Fruit fly (Drosophila melanogaster) whole organism, embryonic: Measurements from ENCODE around the gene TH1.

Source experiments
- ATbp ChIP-seq: fragments of 200-800 bp; sonication (Bioruptor generic); optimal IDR thresholded peaks from 2 replicates; lab custom pipeline; 2017; ENCODE audit warnings: missing biosample characterization, mild to moderate bottlenecking, missing genetic modification characterization, missing genetic modification reagents
- Bteb2 ChIP-seq: fragments of 200-800 bp; sonication (Bioruptor generic); optimal IDR thresholded peaks from 2 replicates; lab custom pipeline; 2016; ENCODE audit warnings: missing biosample characterization, missing genetic modification characterization
- CG10274 ChIP-seq: fragments of 200-800 bp; sonication (Bioruptor generic); optimal IDR thresholded peaks from 3 replicates; lab custom pipeline; 2017; ENCODE audit warnings: missing biosample characterization, mild to moderate bottlenecking, missing genetic modification characterization
- CG10543 ChIP-seq: fragments of 200-800 bp; sonication (Bioruptor generic); optimal IDR thresholded peaks from 3 replicates; lab custom pipeline; 2017; ENCODE audit warnings: missing biosample characterization, mild to moderate bottlenecking, missing genetic modification characterization, moderate library complexity
- CG10654 ChIP-seq: fragments of 200-800 bp; sonication (Bioruptor generic); optimal IDR thresholded peaks from 2 replicates; lab custom pipeline; 2016; ENCODE audit warnings: missing biosample characterization, missing genetic modification characterization
- CG11085 ChIP-seq: fragments of 200-800 bp; sonication (Bioruptor generic); IDR thresholded peaks from 2 replicates; pipeline ENCODE4 v1.3.6; 2022; ENCODE audit warnings: missing biosample characterization, missing genetic modification characterization
- CG15601 ChIP-seq: fragments of 200-800 bp; sonication (Bioruptor generic); optimal IDR thresholded peaks from 3 replicates; lab custom pipeline; 2019; ENCODE audit warnings: missing biosample characterization, mild to moderate bottlenecking, missing genetic modification characterization, moderate library complexity
- CG17385 ChIP-seq: fragments of 200-800 bp; sonication (Bioruptor generic); optimal IDR thresholded peaks from 3 replicates; lab custom pipeline; 2018; ENCODE audit warnings: missing biosample characterization, mild to moderate bottlenecking, missing genetic modification characterization
- CG18011 ChIP-seq: fragments of 200-800 bp; sonication (Bioruptor generic); optimal IDR thresholded peaks from 2 replicates; lab custom pipeline; 2017; ENCODE audit warnings: missing biosample characterization, missing genetic modification characterization, mild to moderate bottlenecking, moderate library complexity, missing genotype
- CG2116 ChIP-seq: fragments of 200-800 bp; sonication (Bioruptor generic); optimal IDR thresholded peaks from 3 replicates; lab custom pipeline; 2018; ENCODE audit warnings: missing biosample characterization, mild to moderate bottlenecking, missing genetic modification characterization
- CG30431 ChIP-seq: fragments of 200-800 bp; sonication (Bioruptor generic); optimal IDR thresholded peaks from 2 replicates; lab custom pipeline; 2017; ENCODE audit warnings: missing biosample characterization, missing genetic modification characterization
- CG3726 ChIP-seq: fragments of 200-800 bp; sonication (Bioruptor generic); IDR thresholded peaks from 3 replicates; pipeline ENCODE4, ENCODE4 v1.3.6; 2022; ENCODE audit warnings: missing biosample characterization, missing genetic modification characterization
- CG4282 ChIP-seq: fragments of 200-800 bp; sonication (Bioruptor generic); optimal IDR thresholded peaks from 2 replicates; lab custom pipeline; 2016; ENCODE audit warnings: missing biosample characterization, missing genetic modification characterization
- CG4360 ChIP-seq: fragments of 200-800 bp; sonication (Bioruptor generic); IDR thresholded peaks from 2 replicates; pipeline ENCODE4 v1.3.6; 2022; ENCODE audit warnings: missing biosample characterization, missing genetic modification characterization
- CG7357 ChIP-seq: fragments of 200-800 bp; sonication (Bioruptor generic); IDR thresholded peaks from 3 replicates; pipeline ENCODE4 v1.3.6; 2022; ENCODE audit warnings: missing biosample characterization, missing genetic modification characterization
- CG7987 ChIP-seq: fragments of 200-800 bp; sonication (Bioruptor generic); optimal IDR thresholded peaks from 2 replicates; lab custom pipeline; 2018; ENCODE audit warnings: missing biosample characterization, mild to moderate bottlenecking, missing genetic modification characterization, moderate library complexity
- CG8089 ChIP-seq: fragments of 200-800 bp; sonication (Bioruptor generic); optimal IDR thresholded peaks from 3 replicates; lab custom pipeline; 2016; ENCODE audit warnings: missing biosample characterization, missing genetic modification characterization
- CG8281 ChIP-seq: fragments of 200-800 bp; sonication (Bioruptor generic); optimal IDR thresholded peaks from 2 replicates; lab custom pipeline; 2018; ENCODE audit warnings: missing biosample characterization, mild to moderate bottlenecking, missing genetic modification characterization, moderate library complexity
- CG9437 ChIP-seq: fragments of 200-800 bp; sonication (Bioruptor generic); optimal IDR thresholded peaks from 2 replicates; lab custom pipeline; 2018; ENCODE audit warnings: missing biosample characterization, mild to moderate bottlenecking, missing genetic modification characterization
- Camta ChIP-seq: fragments of 200-800 bp; sonication (Bioruptor generic); optimal IDR thresholded peaks from 2 replicates; lab custom pipeline; 2016; ENCODE audit warnings: missing biosample characterization, missing genetic modification characterization
- Chrac-16 ChIP-seq: fragments of 200-800 bp; sonication (Bioruptor generic); optimal IDR thresholded peaks from 3 replicates; lab custom pipeline; 2016; ENCODE audit warnings: missing biosample characterization, missing genetic modification characterization
- E2f2 ChIP-seq: fragments of 200-800 bp; sonication (Bioruptor generic); IDR thresholded peaks from 2 replicates; pipeline ENCODE4 v1.3.6; 2022; ENCODE audit warnings: missing biosample characterization, missing genetic modification characterization
- Ets97D ChIP-seq: fragments of 200-800 bp; sonication (Bioruptor generic); optimal IDR thresholded peaks from 3 replicates; lab custom pipeline; 2016; ENCODE audit warnings: missing biosample characterization, missing genetic modification characterization
- Fer2 ChIP-seq: fragments of 200-800 bp; sonication (Bioruptor generic); optimal IDR thresholded peaks from 2 replicates; lab custom pipeline; 2018; ENCODE audit warnings: missing biosample characterization, mild to moderate bottlenecking, missing genetic modification characterization, moderate library complexity
- Neu2 ChIP-seq: fragments of 200-800 bp; sonication (Bioruptor generic); optimal IDR thresholded peaks from 3 replicates; lab custom pipeline; 2016; ENCODE audit warnings: missing biosample characterization, missing genetic modification characterization, borderline replicate concordance
- NfI ChIP-seq: fragments of 200-800 bp; sonication (Bioruptor generic); optimal IDR thresholded peaks from 3 replicates; lab custom pipeline; 2018; ENCODE audit warnings: missing biosample characterization, mild to moderate bottlenecking, missing genetic modification characterization, moderate library complexity
- Oaz ChIP-seq: fragments of 200-800 bp; sonication (Bioruptor generic); IDR thresholded peaks from 2 replicates; pipeline ENCODE4 v1.3.6; 2022; ENCODE audit warnings: missing biosample characterization, missing genetic modification characterization
- Scr ChIP-seq: fragments of 200-800 bp; sonication (Bioruptor generic); IDR thresholded peaks from 2 replicates; pipeline ENCODE4 v1.3.6; 2022; ENCODE audit warnings: missing biosample characterization, missing genetic modification characterization; ENCODE audit not compliant: partially characterized antibody
- Sin3A ChIP-seq: fragments of >200 bp; optimal IDR thresholded peaks from 2 replicates; lab custom pipeline; 2018
- Sox102F ChIP-seq: fragments of 200-800 bp; sonication (Bioruptor generic); optimal IDR thresholded peaks from 2 replicates; lab custom pipeline; 2018; ENCODE audit warnings: missing biosample characterization, mild to moderate bottlenecking, missing genetic modification characterization, moderate library complexity
- Vsx1 ChIP-seq: fragments of 200-800 bp; sonication (Bioruptor generic); optimal IDR thresholded peaks from 2 replicates; lab custom pipeline; 2017; ENCODE audit warnings: missing biosample characterization, mild to moderate bottlenecking, missing genetic modification characterization, missing genetic modification reagents
- bigmax ChIP-seq: fragments of 200-800 bp; sonication (Bioruptor generic); optimal IDR thresholded peaks from 2 replicates; lab custom pipeline; 2018; ENCODE audit warnings: missing biosample characterization, mild to moderate bottlenecking, missing genetic modification characterization
- br ChIP-seq: fragments of >200 bp; optimal IDR thresholded peaks from 2 replicates; lab custom pipeline; 2017
- crp ChIP-seq, 2 experiments: fragments of 200-800 bp; sonication (Bioruptor generic); optimal IDR thresholded peaks; 2 replicates in 1 of 2; 3 replicates in 1 of 2; lab custom pipeline; 2017; ENCODE audit warnings: missing biosample characterization in 2 of 2, missing genetic modification characterization in 2 of 2, mild to moderate bottlenecking in 1 of 2, moderate library complexity in 1 of 2
- cwo ChIP-seq: fragments of 200-800 bp; sonication (Bioruptor generic); optimal IDR thresholded peaks from 3 replicates; lab custom pipeline; 2017; ENCODE audit warnings: missing biosample characterization, missing genetic modification characterization, mild to moderate bottlenecking, moderate library complexity, missing genetic modification reagents
- dan ChIP-seq: fragments of 200-800 bp; sonication (Bioruptor generic); IDR thresholded peaks from 2 replicates; pipeline ENCODE4 v1.3.6; 2022; ENCODE audit warnings: missing biosample characterization, missing genetic modification characterization
- en ChIP-seq: fragments of 200-800 bp; sonication (Bioruptor generic); optimal IDR thresholded peaks from 2 replicates; lab custom pipeline; 2016; ENCODE audit warnings: missing biosample characterization, missing genetic modification characterization
- ewg ChIP-seq: fragments of 200-800 bp; sonication (Bioruptor generic); optimal IDR thresholded peaks from 3 replicates; lab custom pipeline; 2017; ENCODE audit warnings: mild to moderate bottlenecking, missing biosample characterization, missing genetic modification reagents, missing genetic modification characterization
- fd96Cb ChIP-seq: fragments of 200-800 bp; sonication (Bioruptor generic); optimal IDR thresholded peaks from 2 replicates; lab custom pipeline; 2018; ENCODE audit warnings: missing biosample characterization, mild to moderate bottlenecking, missing genetic modification characterization, moderate library complexity
- insv ChIP-seq, 2 experiments: fragments of 200-800 bp; sonication (Bioruptor generic); optimal IDR thresholded peaks; 3 replicates each; lab custom pipeline; 2016 to 2018; ENCODE audit warnings: missing biosample characterization in 2 of 2, missing genetic modification characterization in 2 of 2
- jing ChIP-seq: fragments of 200-800 bp; sonication (Bioruptor generic); optimal IDR thresholded peaks from 2 replicates; lab custom pipeline; 2018; ENCODE audit warnings: missing biosample characterization, mild to moderate bottlenecking, missing genetic modification characterization
- jumu ChIP-seq: fragments of 200-800 bp; sonication (Bioruptor generic); optimal IDR thresholded peaks from 3 replicates; lab custom pipeline; 2016; ENCODE audit warnings: missing biosample characterization, missing genetic modification characterization
- lilli ChIP-seq: fragments of 200-800 bp; sonication (Bioruptor generic); optimal IDR thresholded peaks from 3 replicates; lab custom pipeline; 2016; ENCODE audit warnings: missing biosample characterization, missing genetic modification characterization
- p53 ChIP-seq: fragments of 200-800 bp; sonication (Bioruptor generic); optimal IDR thresholded peaks from 2 replicates; lab custom pipeline; 2016; ENCODE audit warnings: missing biosample characterization, missing genetic modification characterization
- pnt ChIP-seq: fragments of 200-800 bp; sonication (Bioruptor generic); optimal IDR thresholded peaks from 3 replicates; lab custom pipeline; 2016; ENCODE audit warnings: missing biosample characterization, missing genetic modification characterization
- pum ChIP-seq: fragments of 200-800 bp; sonication (Bioruptor generic); optimal IDR thresholded peaks from 2 replicates; lab custom pipeline; 2016; ENCODE audit warnings: missing biosample characterization, missing genetic modification characterization
- run ChIP-seq: fragments of 200-800 bp; sonication (Bioruptor generic); optimal IDR thresholded peaks from 3 replicates; lab custom pipeline; 2018; ENCODE audit warnings: missing biosample characterization, mild to moderate bottlenecking, missing genetic modification characterization
- sens ChIP-seq: fragments of 200-800 bp; sonication (Bioruptor generic); peaks from one replicate; lab custom pipeline; 2016; ENCODE audit warnings: missing biosample characterization, missing genetic modification characterization
- slou ChIP-seq: fragments of 200-800 bp; sonication (Bioruptor generic); optimal IDR thresholded peaks from 3 replicates; lab custom pipeline; 2016; ENCODE audit warnings: missing biosample characterization, missing genetic modification characterization
- sna ChIP-seq: fragments of 200-800 bp; sonication (Bioruptor generic); IDR thresholded peaks from 2 replicates; pipeline ENCODE4 v1.3.6; 2022; ENCODE audit warnings: missing biosample characterization, missing genetic modification characterization; ENCODE audit not compliant: partially characterized antibody

The TH1 gene

DNA sequence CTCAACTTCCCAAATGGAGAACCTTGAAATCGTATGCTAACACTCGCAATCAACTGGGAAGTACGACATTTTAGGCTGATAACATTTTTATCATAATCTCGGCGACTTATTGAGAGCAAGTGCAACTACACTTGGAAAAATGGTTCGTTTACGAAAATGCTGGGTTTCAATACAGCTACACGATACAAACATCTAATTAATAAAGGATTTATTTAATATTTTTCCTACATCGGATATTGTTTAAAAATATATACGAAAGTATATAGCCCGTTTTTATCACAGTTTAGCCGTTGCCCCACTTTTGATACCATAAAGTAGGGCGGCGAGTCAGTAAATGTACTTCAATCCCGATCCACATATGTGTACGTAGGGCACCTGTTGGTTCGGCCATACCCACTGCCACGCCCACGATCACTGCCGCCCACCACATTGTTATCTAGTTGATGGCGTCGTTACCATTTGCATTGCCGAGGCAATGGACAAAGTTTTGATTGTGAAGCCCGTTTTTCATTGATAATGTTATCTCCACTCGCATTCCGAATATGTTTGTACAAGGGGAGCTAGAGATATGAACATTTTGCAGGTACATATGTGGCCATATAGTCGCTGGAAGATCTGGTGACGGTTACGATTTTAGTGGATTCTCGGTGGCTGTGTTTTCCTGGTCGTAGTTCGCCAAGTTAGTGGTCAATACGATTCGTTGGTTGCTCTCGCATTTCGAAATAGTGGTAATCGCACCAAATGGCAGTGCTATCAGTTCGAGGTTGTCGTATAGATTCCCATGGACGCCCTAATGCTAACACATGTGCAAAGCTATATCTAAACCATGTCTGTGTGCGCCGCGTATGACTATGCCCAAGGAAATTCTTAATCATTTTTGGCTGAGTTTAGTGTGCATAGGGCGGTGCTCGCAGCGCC, 23.5 kb upstream of the TH1 start, which contains the start of gene Traf-like (continued):
- TF ChIP-seq CG10654 (GFP tag; lab: Kevin White, UChicago) (no peak), lilli (GFP tag; lab: Kevin White, UChicago) (no peak), CG7987 (GFP tag; lab: Kevin White, UChicago) (no peak), CG30431 (GFP tag; lab: Kevin White, UChicago) (no peak), Sox102F (GFP tag; lab: Kevin White, UChicago) (peak; percentile 52), NfI (no peak), insv (GFP tag; optimal IDR thresholded peaks at IDR 0.05; lab: Kevin White, UChicago) (no peak), en (no peak), CG11085 (GFP tag; lab: Robert Waterston, UW) (no peak), pum (GFP tag; lab: Kevin White, UChicago) (no peak), Oaz (GFP tag; lab: Robert Waterston, UW) (no peak), br (lab: Kevin White, UChicago) (no peak), Neu2 (GFP tag; lab: Kevin White, UChicago) (peak; percentile 78), CG3726 (GFP tag; lab: Robert Waterston, UW) (no peak), CG10274 (GFP tag; lab: Kevin White, UChicago) (peak; percentile 5), Fer2 (tag; lab: Kevin White, UChicago) (no peak), CG7357 (GFP tag; lab: Robert Waterston, UW) (no peak), CG15601 (peak; percentile 13), CG18011 (GFP tag; lab: Kevin White, UChicago) (no peak), ewg (no peak), p53 (GFP tag; lab: Kevin White, UChicago) (no peak), jing (no peak), cwo (GFP tag; lab: Kevin White, UChicago) (no peak), sens (GFP tag; lab: Kevin White, UChicago) (peak; percentile 76), Vsx1 (no peak), Chrac-16 (GFP tag; lab: Kevin White, UChicago) (no peak), Sin3A (lab: Kevin White, UChicago) (no peak), Bteb2 (GFP tag; lab: Kevin White, UChicago) (no peak), CG4282 (GFP tag; lab: Kevin White, UChicago) (no peak), CG2116 (GFP tag; lab: Kevin White, UChicago) (no peak), sna (GFP tag; lab: Robert Waterston, UW) (no peak), CG9437 (GFP tag; lab: Kevin White, UChicago) (no peak), CG8089 (GFP tag; lab: Kevin White, UChicago) (no peak), CG10543 (GFP tag; lab: Kevin White, UChicago) (peak; percentile 79), slou (GFP tag; lab: Kevin White, UChicago) (no peak), fd96Cb (tag; lab: Kevin White, UChicago) (no peak), E2f2 (GFP tag; lab: Robert Waterston, UW) (no peak), CG8281 (no peak), ATbp (peak; percentile 10), Ets97D (no peak), run (tag; lab: Kevin White, UChicago) (no peak), crp (GFP tag; optimal IDR thresholded peaks at IDR 0.05; lab: Kevin White, UChicago) (no peak), bigmax (GFP tag; lab: Kevin White, UChicago) (no peak), pnt (GFP tag; lab: Kevin White, UChicago) (no peak), Scr (GFP tag; lab: Robert Waterston, UW) (no peak), CG17385 (GFP tag; lab: Kevin White, UChicago) (peak; percentile 9), dan (GFP tag; lab: Robert Waterston, UW) (no peak), CG4360 (GFP tag; lab: Robert Waterston, UW) (no peak), Camta (GFP tag; lab: Kevin White, UChicago) (no peak), jumu (no peak)
